Worm (Caenorhabditis elegans) whole organism, early embryonic: ENCODE measurements around the gene hmg-4.

Experiments
- B0310.2 ChIP-seq: sonication (generic microtip); optimal IDR thresholded peaks from 2 replicates; lab custom pipeline; 2016; ENCODE audit warnings: mild to moderate bottlenecking, missing genetic modification characterization, missing compliant biosample characterization
- ama-1 ChIP-seq: fragments of 150-350 bp; optimal IDR thresholded peaks from 2 replicates; lab custom pipeline; 2014
- tbx-37 ChIP-seq: fragments of 200-800 bp; sonication (Bioruptor generic); conservative IDR thresholded peaks from 2 replicates; pipeline ENCODE4 v1.3.6; 2022; ENCODE audit warnings: missing genetic modification reagents, missing genetic modification characterization, missing compliant biosample characterization

DNA sequence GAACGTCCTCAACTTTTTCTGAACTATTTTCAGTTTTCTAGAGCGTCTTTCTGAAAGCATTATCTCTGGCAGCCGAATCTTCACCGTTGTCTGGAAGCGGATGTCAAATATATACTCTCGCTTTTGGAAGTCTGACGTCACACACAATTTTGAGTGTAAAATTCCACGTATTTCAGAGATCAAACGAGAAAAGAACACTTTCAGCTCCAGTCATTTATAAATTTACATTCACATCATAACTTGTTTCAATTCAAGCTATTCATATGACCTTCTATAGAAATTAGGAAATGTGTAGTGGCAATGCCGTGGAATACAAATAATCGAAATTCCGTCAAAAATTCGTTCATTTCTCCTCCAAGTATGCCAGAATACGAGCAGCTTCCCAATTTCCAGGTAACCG lies 15.8 kb downstream of the hmg-4 start, which contains the start of gene F08F8.11:
- TF ChIP-seq ama-1 (lab: Kevin White, UChicago) (no peak), B0310.2 (tag; lab: Kevin White, UChicago) (no peak), tbx-37 (GFP tag; lab: Robert Waterston, UW) (no peak)
